Worm (Caenorhabditis elegans) whole organism, L3 larva: ENCODE measurements around the gene sups-1.

ENCODE experiments used
- ceh-82 ChIP-seq: fragments of 150-350 bp; optimal IDR thresholded peaks from 2 replicates; lab custom pipeline; 2014; ENCODE audit warnings: missing biosample characterization, missing genetic modification characterization
- fkh-10 ChIP-seq: sonication (generic microtip); optimal IDR thresholded peaks from 2 replicates; lab custom pipeline; 2017; ENCODE audit warnings: missing biosample characterization, missing genetic modification reagents, missing genetic modification characterization
- mdl-1 ChIP-seq: fragments of 150-350 bp; optimal IDR thresholded peaks from 2 replicates; lab custom pipeline; 2014; ENCODE audit warnings: missing biosample characterization, missing genetic modification characterization
- nhr-11 ChIP-seq: fragments of 150-350 bp; optimal IDR thresholded peaks from 2 replicates; lab custom pipeline; 2014; ENCODE audit warnings: missing biosample characterization, missing genetic modification characterization
- nhr-76 ChIP-seq: fragments of 150-350 bp; sonication (generic microtip); optimal IDR thresholded peaks from 5 replicates; lab custom pipeline; 2014; ENCODE audit warnings: missing biosample characterization, missing genetic modification characterization
- nhr-77 ChIP-seq: fragments of 150-350 bp; optimal IDR thresholded peaks from 2 replicates; lab custom pipeline; 2014; ENCODE audit warnings: missing biosample characterization, missing genetic modification characterization
- pqm-1 ChIP-seq: fragments of 150-350 bp; optimal IDR thresholded peaks from 2 replicates; lab custom pipeline; 2017; ENCODE audit warnings: missing biosample characterization, missing genetic modification characterization, inconsistent platforms

DNA sequence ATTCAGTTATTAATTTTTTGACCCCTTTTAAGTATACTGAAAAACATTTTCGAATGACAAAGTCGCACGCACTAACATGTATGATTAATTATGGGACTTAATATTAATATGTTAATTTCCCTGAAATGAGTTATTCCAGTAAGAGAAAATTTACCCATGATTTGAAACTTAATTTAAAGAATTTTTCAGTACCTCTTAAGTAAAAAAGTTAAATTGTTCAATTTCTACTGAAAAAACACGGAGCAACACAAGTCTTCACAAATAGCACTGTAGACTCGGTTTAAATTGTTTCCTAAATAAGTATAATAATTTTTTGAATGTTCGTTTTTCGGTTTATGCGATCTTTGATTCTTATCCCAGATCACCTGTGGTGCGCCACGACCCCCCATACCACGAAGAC, 1.5 kb upstream of the sups-1 start:
- TF ChIP-seq nhr-76 (tag; lab: Kevin White, UChicago) (no peak), ceh-82 (tag; lab: Kevin White, UChicago) (no peak), mdl-1 (tag; lab: Kevin White, UChicago) (no peak), fkh-10 (no peak), nhr-11 (tag; lab: Kevin White, UChicago) (no peak), nhr-77 (tag; lab: Kevin White, UChicago) (no peak), pqm-1 (tag; lab: Kevin White, UChicago) (no peak)
